Fruit fly (Drosophila melanogaster) whole organism, wandering third instar larva: ENCODE results near the gene CG43062.

Experiments
- Abd-B ChIP-seq: fragments of >200 bp; optimal IDR thresholded peaks from 2 replicates; lab custom pipeline; 2017; ENCODE audit warnings: missing biosample characterization, missing genetic modification characterization
- CG32264 ChIP-seq: fragments of 200-800 bp; sonication (Bioruptor generic); optimal IDR thresholded peaks from 2 replicates; lab custom pipeline; 2016; ENCODE audit warnings: missing biosample characterization, missing genetic modification characterization
- CG9705 ChIP-seq: fragments of 200-800 bp; sonication (Bioruptor generic); optimal IDR thresholded peaks from 2 replicates; lab custom pipeline; 2018; ENCODE audit warnings: missing biosample characterization, mild to moderate bottlenecking, missing genetic modification characterization
- CrebA ChIP-seq: fragments of 200-800 bp; sonication (Bioruptor generic); optimal IDR thresholded peaks from 2 replicates; lab custom pipeline; 2016; ENCODE audit warnings: missing biosample characterization, mild to moderate bottlenecking, missing genetic modification characterization, borderline replicate concordance
- Dfd ChIP-seq: fragments of >200 bp; optimal IDR thresholded peaks from 2 replicates; lab custom pipeline; 2017; ENCODE audit warnings: missing biosample characterization, missing genetic modification characterization
- Dif ChIP-seq: fragments of 200-275, 200-300 bp; sonication (Bioruptor generic); optimal IDR thresholded peaks from 2 replicates; lab custom pipeline; 2018; ENCODE audit warnings: missing biosample characterization, missing genetic modification characterization; ENCODE audit not compliant: partially characterized antibody
- GATAd ChIP-seq: sonication (Bioruptor generic); optimal IDR thresholded peaks from 2 replicates; lab custom pipeline; 2016; ENCODE audit warnings: missing biosample characterization, missing genetic modification characterization
- HLH106 ChIP-seq: fragments of 200-800 bp; optimal IDR thresholded peaks from 3 replicates; lab custom pipeline; 2019; ENCODE audit warnings: missing biosample characterization, mild to moderate bottlenecking, missing genetic modification characterization, moderate library complexity
- Hnf4 ChIP-seq: fragments of 200-800 bp; sonication (Bioruptor generic); optimal IDR thresholded peaks from 2 replicates; lab custom pipeline; 2016; ENCODE audit warnings: missing biosample characterization, mild to moderate bottlenecking, missing genetic modification characterization
- Hr78 ChIP-seq: fragments of >200 bp; optimal IDR thresholded peaks from 2 replicates; lab custom pipeline; 2017; ENCODE audit warnings: missing biosample characterization, missing genetic modification characterization
- Hr83 ChIP-seq: fragments of 200-300 bp; sonication (Bioruptor generic); optimal IDR thresholded peaks from 2 replicates; lab custom pipeline; 2016; ENCODE audit warnings: missing biosample characterization, mild to moderate bottlenecking, missing genetic modification characterization, moderate library complexity; ENCODE audit not compliant: poor library complexity, severe bottlenecking
- Jra ChIP-seq: sonication (Bioruptor generic); optimal IDR thresholded peaks from 2 replicates; lab custom pipeline; 2016; ENCODE audit warnings: missing biosample characterization, missing genetic modification characterization
- Mio ChIP-seq: sonication (Bioruptor generic); optimal IDR thresholded peaks from 2 replicates; lab custom pipeline; 2016; ENCODE audit warnings: missing biosample characterization, missing genetic modification characterization
- Myc ChIP-seq: fragments of >200 bp; optimal IDR thresholded peaks from 2 replicates; lab custom pipeline; 2017
- N ChIP-seq: fragments of >200 bp; optimal IDR thresholded peaks from 2 replicates; lab custom pipeline; 2018; ENCODE audit warnings: missing biosample characterization, missing external identifiers, missing genetic modification characterization
- OdsH ChIP-seq: fragments of 200-800 bp; sonication (Bioruptor generic); optimal IDR thresholded peaks from 2 replicates; lab custom pipeline; 2016; ENCODE audit warnings: missing biosample characterization, mild to moderate bottlenecking, missing genetic modification characterization
- Rel ChIP-seq, 2 experiments: fragments of 200-800 bp; sonication (Bioruptor generic) in 1 of 2; optimal IDR thresholded peaks; 2 replicates in 1 of 2; 3 replicates in 1 of 2; lab custom pipeline; 2016 to 2019; ENCODE audit warnings: mild to moderate bottlenecking in 2 of 2, missing biosample characterization in 2 of 2, missing genetic modification characterization in 2 of 2, moderate library complexity in 1 of 2
- Sp1 ChIP-seq: fragments of 200-800 bp; sonication (Bioruptor generic); optimal IDR thresholded peaks from 3 replicates; lab custom pipeline; 2019; ENCODE audit warnings: missing biosample characterization, mild to moderate bottlenecking, missing genetic modification characterization, moderate library complexity
- Vsx2 ChIP-seq: fragments of 200-300, 225-300 bp; sonication (Bioruptor generic); optimal IDR thresholded peaks from 2 replicates; lab custom pipeline; 2018; ENCODE audit warnings: missing biosample characterization, missing genetic modification characterization; ENCODE audit not compliant: partially characterized antibody
- br ChIP-seq: fragments of 200-800 bp; sonication (Bioruptor generic); optimal IDR thresholded peaks from 2 replicates; lab custom pipeline; 2016; ENCODE audit warnings: missing biosample characterization, missing genetic modification characterization
- brk ChIP-seq: fragments of 200-800 bp; sonication (Bioruptor generic); optimal IDR thresholded peaks from 2 replicates; lab custom pipeline; 2016; ENCODE audit warnings: missing biosample characterization, mild to moderate bottlenecking, missing genetic modification characterization
- dl ChIP-seq, 2 experiments: fragments of 175-275, 200-275 bp in 1 of 2; fragments of 200-275 bp in 1 of 2; sonication (Bioruptor generic); optimal IDR thresholded peaks; lab custom pipeline; 2018; ENCODE audit warnings: mild to moderate bottlenecking in 2 of 2, missing biosample characterization in 2 of 2, missing genetic modification characterization in 2 of 2, moderate library complexity in 2 of 2; ENCODE audit not compliant: partially characterized antibody in 2 of 2, insufficient read depth in 1 of 2
- dmrt93B ChIP-seq: fragments of 200-800 bp; sonication (Bioruptor generic); optimal IDR thresholded peaks from 2 replicates; lab custom pipeline; 2018; ENCODE audit warnings: missing biosample characterization, mild to moderate bottlenecking, missing genetic modification characterization
- dsf ChIP-seq: sonication (Bioruptor generic); optimal IDR thresholded peaks from 2 replicates; lab custom pipeline; 2016; ENCODE audit warnings: missing biosample characterization, missing genetic modification characterization, borderline replicate concordance
- ey ChIP-seq: fragments of 200-800 bp; sonication (Bioruptor generic); optimal IDR thresholded peaks from 2 replicates; lab custom pipeline; 2016; ENCODE audit warnings: missing biosample characterization, missing genetic modification characterization
- foxo ChIP-seq, 2 experiments: fragments of 200-800 bp; sonication (Bioruptor generic); optimal IDR thresholded peaks; 2 replicates in 1 of 2; 3 replicates in 1 of 2; lab custom pipeline; 2016 to 2017; ENCODE audit warnings: missing biosample characterization in 2 of 2, missing genetic modification characterization in 2 of 2
- fru ChIP-seq: fragments of 200-800 bp; sonication (Bioruptor generic); optimal IDR thresholded peaks from 3 replicates; lab custom pipeline; 2016; ENCODE audit warnings: missing biosample characterization, mild to moderate bottlenecking, missing genetic modification characterization
- h ChIP-seq: fragments of 200-800 bp; sonication (Bioruptor generic); optimal IDR thresholded peaks from 3 replicates; lab custom pipeline; 2016; ENCODE audit warnings: missing biosample characterization, mild to moderate bottlenecking, missing genetic modification characterization
- jim ChIP-seq: fragments of 175-275, 200-325 bp; sonication (Bioruptor generic); optimal IDR thresholded peaks from 2 replicates; lab custom pipeline; 2016; ENCODE audit warnings: missing biosample characterization, mild to moderate bottlenecking, missing genetic modification characterization
- lola ChIP-seq: fragments of >200 bp; optimal IDR thresholded peaks from 2 replicates; lab custom pipeline; 2017; ENCODE audit warnings: missing biosample characterization, missing genetic modification characterization
- pan ChIP-seq: fragments of >200 bp; optimal IDR thresholded peaks from 2 replicates; lab custom pipeline; 2017
- psq ChIP-seq: fragments of 200-800 bp; sonication (Bioruptor generic); optimal IDR thresholded peaks from 3 replicates; lab custom pipeline; 2017; ENCODE audit warnings: missing biosample characterization, mild to moderate bottlenecking, missing genetic modification characterization, moderate library complexity
- rgr ChIP-seq: fragments of 200-800 bp; sonication (Bioruptor generic); optimal IDR thresholded peaks from 3 replicates; lab custom pipeline; 2016; ENCODE audit warnings: missing biosample characterization, mild to moderate bottlenecking, missing genetic modification characterization
- sage ChIP-seq: fragments of 200-800 bp; sonication (Bioruptor generic); optimal IDR thresholded peaks from 2 replicates; lab custom pipeline; 2016; ENCODE audit warnings: missing biosample characterization, mild to moderate bottlenecking, missing genetic modification characterization
- sv ChIP-seq: fragments of 200-800 bp; sonication (Bioruptor generic); optimal IDR thresholded peaks from 3 replicates; lab custom pipeline; 2016; ENCODE audit warnings: missing biosample characterization, missing genetic modification characterization
- tai ChIP-seq: sonication (Bioruptor generic); optimal IDR thresholded peaks from 2 replicates; lab custom pipeline; 2016; ENCODE audit warnings: missing biosample characterization, missing genetic modification characterization
- usp ChIP-seq: fragments of >200 bp; optimal IDR thresholded peaks from 2 replicates; lab custom pipeline; 2017; ENCODE audit warnings: missing biosample characterization, missing genetic modification characterization
- woc ChIP-seq: sonication (Bioruptor generic); optimal IDR thresholded peaks from 2 replicates; lab custom pipeline; 2016; ENCODE audit warnings: missing biosample characterization, mild to moderate bottlenecking, missing genetic modification characterization

CG43062 gene

dm6 chr3R:11780181-11780688 lies 30.1 kb downstream of the CG43062 start:
- peak; percentile 73 for TF ChIP-seq sv (GFP tag; lab: Kevin White, UChicago)
- TF ChIP-seq tai (GFP tag; lab: Kevin White, UChicago), result no peak
- no peak for TF ChIP-seq lola (GFP tag; lab: Kevin White, UChicago)
- no peak for TF ChIP-seq Hr78
- peak; percentile 31 for TF ChIP-seq jim (GFP tag; lab: Kevin White, UChicago)
- no peak for TF ChIP-seq Mio (GFP tag; lab: Kevin White, UChicago)
- TF ChIP-seq dmrt93B (GFP tag; lab: Kevin White, UChicago), result peak; percentile 95
- no peak for TF ChIP-seq N (GFP tag; lab: Kevin White, UChicago)
- peak; percentile 94 for TF ChIP-seq OdsH (GFP tag; lab: Kevin White, UChicago)
- TF ChIP-seq Myc (lab: Kevin White, UChicago), result peak; percentile 7
- TF ChIP-seq brk (GFP tag; lab: Kevin White, UChicago), result peak; percentile 61
- TF ChIP-seq Vsx2 (GFP tag; lab: Kevin White, UChicago), result no peak
- TF ChIP-seq Dfd, result no peak
- TF ChIP-seq Rel (GFP tag; optimal IDR thresholded peaks at IDR 0.05; lab: Kevin White, UChicago), result peak; percentile 81
- peak; percentile 42 for TF ChIP-seq Rel (tag; optimal IDR thresholded peaks at IDR 0.05; lab: Kevin White, UChicago)
- TF ChIP-seq br (GFP tag; lab: Kevin White, UChicago), result peak; percentile 82
- TF ChIP-seq CG9705, result peak; percentile 74
- peak; percentile 61 for TF ChIP-seq Hr83
- no peak for TF ChIP-seq CrebA (GFP tag; lab: Kevin White, UChicago)
- TF ChIP-seq woc, result peak; percentile 71
- peak; percentile 84 for TF ChIP-seq ey
- TF ChIP-seq Jra (GFP tag; lab: Kevin White, UChicago), result peak; percentile 57
- TF ChIP-seq GATAd (GFP tag; lab: Kevin White, UChicago), result no peak
- peak; percentile 56 for TF ChIP-seq Dif (GFP tag; lab: Kevin White, UChicago)
- TF ChIP-seq HLH106 (tag; lab: Kevin White, UChicago), result peak; percentile 95
- peak; percentile 80 for TF ChIP-seq Hnf4
- TF ChIP-seq fru (GFP tag; lab: Kevin White, UChicago), result peak; percentile 90
- TF ChIP-seq psq (GFP tag; lab: Kevin White, UChicago), result peak; percentile 96
- peak; percentile 91 for TF ChIP-seq h
- peak; percentile 94 for TF ChIP-seq rgr
- TF ChIP-seq Abd-B (GFP tag; lab: Kevin White, UChicago), result no peak
- TF ChIP-seq foxo (GFP tag; optimal IDR thresholded peaks at IDR 0.05; lab: Kevin White, UChicago), result peak in 1 of 2 experiments; percentile 96
- peak; percentile 96 for TF ChIP-seq Sp1
- TF ChIP-seq sage (GFP tag; lab: Kevin White, UChicago), result peak; percentile 91
- TF ChIP-seq CG32264 (GFP tag; lab: Kevin White, UChicago), result peak; percentile 25
- peak; percentile 55 to 59 for TF ChIP-seq dl (GFP tag; optimal IDR thresholded peaks at IDR 0.05; lab: Kevin White, UChicago; ENCODE audit: insufficient read depth in 1 of 2, partially characterized antibody in 2 of 2)
- peak; percentile 62 for TF ChIP-seq dsf
- TF ChIP-seq usp (GFP tag; lab: Kevin White, UChicago), result no peak
- TF ChIP-seq pan (lab: Kevin White, UChicago), result no peak

DNA sequence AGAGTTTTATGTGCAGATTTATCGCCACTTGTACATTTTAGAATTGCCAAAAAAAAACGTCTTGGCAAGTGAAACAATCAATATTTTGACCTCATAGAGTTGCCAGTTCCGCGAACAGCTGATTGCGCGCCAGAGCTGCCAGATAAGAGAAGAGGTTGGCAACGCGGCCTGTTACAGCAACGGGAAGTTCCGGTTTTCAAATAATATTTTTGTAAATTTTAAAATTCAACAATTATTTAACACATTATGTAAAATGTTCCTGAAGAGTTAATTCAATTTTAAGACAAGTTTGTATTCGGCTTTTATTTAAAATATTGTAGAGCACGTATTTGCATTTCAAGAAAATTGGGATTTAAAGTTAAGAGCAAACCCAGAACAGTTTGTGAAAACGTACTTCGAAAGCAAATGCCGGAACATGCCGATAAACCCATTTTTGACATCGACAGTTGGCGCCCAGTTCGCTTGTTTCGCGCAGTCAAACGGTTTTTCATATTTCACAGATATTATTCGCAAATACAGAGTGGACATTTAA lies 36.6 kb downstream of the CG43062 start, which contains the start of the genes prd1 and HisCl1:
Gene prd1 (minus strand): TSS at position 320 of the 532 bp plus-strand sequence.
Gene HisCl1 (plus strand): TSS at position 482 of the 532 bp plus-strand sequence.
- TF ChIP-seq Dfd, result no peak
- peak; percentile 74 for TF ChIP-seq HLH106 (tag; lab: Kevin White, UChicago)
- TF ChIP-seq Myc (lab: Kevin White, UChicago), result no peak
- TF ChIP-seq h, result no peak
- TF ChIP-seq dmrt93B (GFP tag; lab: Kevin White, UChicago), result no peak
- no peak for TF ChIP-seq GATAd (GFP tag; lab: Kevin White, UChicago)
- no peak for TF ChIP-seq lola (GFP tag; lab: Kevin White, UChicago)
- no peak for TF ChIP-seq Abd-B (GFP tag; lab: Kevin White, UChicago)
- TF ChIP-seq dl (GFP tag; optimal IDR thresholded peaks at IDR 0.05; lab: Kevin White, UChicago; ENCODE audit: insufficient read depth in 1 of 2, partially characterized antibody in 2 of 2), result no peak
- no peak for TF ChIP-seq foxo (GFP tag; optimal IDR thresholded peaks at IDR 0.05; lab: Kevin White, UChicago)
- TF ChIP-seq sv (GFP tag; lab: Kevin White, UChicago), result peak; percentile 41
- TF ChIP-seq br (GFP tag; lab: Kevin White, UChicago), result no peak
- no peak for TF ChIP-seq CrebA (GFP tag; lab: Kevin White, UChicago)
- TF ChIP-seq CG9705, result peak; percentile 65
- no peak for TF ChIP-seq Rel (GFP tag; optimal IDR thresholded peaks at IDR 0.05; lab: Kevin White, UChicago)
- TF ChIP-seq Rel (tag; optimal IDR thresholded peaks at IDR 0.05; lab: Kevin White, UChicago), result peak; percentile 70
- no peak for TF ChIP-seq N (GFP tag; lab: Kevin White, UChicago)
- TF ChIP-seq psq (GFP tag; lab: Kevin White, UChicago), result peak; percentile 37
- no peak for TF ChIP-seq Dif (GFP tag; lab: Kevin White, UChicago)
- peak; percentile 41 for TF ChIP-seq OdsH (GFP tag; lab: Kevin White, UChicago)
- TF ChIP-seq, all 38 proteins: peak for 6
